Fruit fly (Drosophila melanogaster) whole organism, embryonic: ENCODE results near the gene esc.
A peak's percentile ranks its signal among the peaks of the same experiment; 100 is the strongest.

Experiments
- Ada2b ChIP-seq: fragments of 200-800 bp; sonication (Bioruptor generic); IDR thresholded peaks from 2 replicates; pipeline ENCODE4 v1.3.6; 2022; ENCODE audit warnings: missing biosample characterization, missing genetic modification characterization
- Asciz ChIP-seq: fragments of 200-800 bp; sonication (Bioruptor generic); optimal IDR thresholded peaks from 2 replicates; lab custom pipeline; 2017; ENCODE audit warnings: missing biosample characterization, mild to moderate bottlenecking, missing genetic modification characterization, missing genetic modification reagents
- Atf3 ChIP-seq: fragments of 200-800 bp; sonication (Bioruptor generic); optimal IDR thresholded peaks from 3 replicates; lab custom pipeline; 2016; ENCODE audit warnings: missing biosample characterization, missing genetic modification characterization
- CG10321 ChIP-seq: fragments of 200-800 bp; sonication (Bioruptor generic); IDR thresholded peaks from 2 replicates; pipeline ENCODE4 v1.3.6; 2022; ENCODE audit warnings: missing biosample characterization, missing genetic modification characterization
- CG10565 ChIP-seq: fragments of 200-800 bp; sonication (Bioruptor generic); optimal IDR thresholded peaks from 3 replicates; lab custom pipeline; 2016; ENCODE audit warnings: missing biosample characterization, mild to moderate bottlenecking, missing genetic modification characterization
- CG14710 ChIP-seq: fragments of 200-800 bp; sonication (Bioruptor generic); optimal IDR thresholded peaks from 3 replicates; lab custom pipeline; 2019; ENCODE audit warnings: missing biosample characterization, mild to moderate bottlenecking, missing genetic modification characterization, moderate library complexity
- CG16813 ChIP-seq: fragments of 200-800 bp; sonication (Bioruptor generic); IDR thresholded peaks from 3 replicates; pipeline ENCODE4 v1.3.6; 2022; ENCODE audit warnings: missing biosample characterization, missing genetic modification characterization; ENCODE audit not compliant: partially characterized antibody
- CG17359 ChIP-seq: fragments of 200-800 bp; sonication (Bioruptor generic); optimal IDR thresholded peaks from 3 replicates; lab custom pipeline; 2018; ENCODE audit warnings: missing biosample characterization, mild to moderate bottlenecking, missing genetic modification characterization, moderate library complexity
- CG2120 ChIP-seq: fragments of 200-800 bp; sonication (Bioruptor generic); optimal IDR thresholded peaks from 3 replicates; lab custom pipeline; 2016; ENCODE audit warnings: missing biosample characterization, missing genetic modification characterization
- CG2199 ChIP-seq: fragments of 200-800 bp; sonication (Bioruptor generic); IDR thresholded peaks from 3 replicates; pipeline ENCODE4 v1.3.6; 2022; ENCODE audit warnings: missing biosample characterization, missing genetic modification characterization
- CG2678 ChIP-seq: fragments of 200-800 bp; sonication (Bioruptor generic); optimal IDR thresholded peaks from 3 replicates; lab custom pipeline; 2019; ENCODE audit warnings: missing biosample characterization, mild to moderate bottlenecking, missing genetic modification characterization, moderate library complexity
- CG3995 ChIP-seq: fragments of 200-800 bp; sonication (Bioruptor generic); optimal IDR thresholded peaks from 3 replicates; lab custom pipeline; 2016; ENCODE audit warnings: missing biosample characterization, missing genetic modification characterization
- CG4360 ChIP-seq: fragments of 200-800 bp; sonication (Bioruptor generic); IDR thresholded peaks from 2 replicates; pipeline ENCODE4 v1.3.6; 2022; ENCODE audit warnings: missing biosample characterization, missing genetic modification characterization
- CG9797 ChIP-seq: fragments of 200-800 bp; sonication (Bioruptor generic); optimal IDR thresholded peaks from 3 replicates; lab custom pipeline; 2018; ENCODE audit warnings: missing biosample characterization, mild to moderate bottlenecking, missing genetic modification characterization
- CG9876 ChIP-seq: fragments of 200-800 bp; sonication (Bioruptor generic); optimal IDR thresholded peaks from 2 replicates; lab custom pipeline; 2016; ENCODE audit warnings: missing biosample characterization, missing genetic modification characterization
- CkIIα-i1 ChIP-seq: fragments of 200-800 bp; sonication (Bioruptor generic); IDR thresholded peaks from 2 replicates; pipeline ENCODE4 v1.3.6; 2022; ENCODE audit warnings: missing biosample characterization, missing genetic modification characterization
- Doc2 ChIP-seq: fragments of 200-800 bp; sonication (Bioruptor generic); IDR thresholded peaks from 2 replicates; pipeline ENCODE4 v1.3.6; 2022; ENCODE audit warnings: missing biosample characterization, missing genetic modification characterization
- Doc3 ChIP-seq: fragments of 200-800 bp; sonication (Bioruptor generic); IDR thresholded peaks from 3 replicates; pipeline ENCODE4 v1.3.6; 2022; ENCODE audit warnings: missing biosample characterization, missing genetic modification characterization; ENCODE audit not compliant: partially characterized antibody
- Elba2 ChIP-seq: fragments of 200-800 bp; sonication (Bioruptor generic); optimal IDR thresholded peaks from 3 replicates; lab custom pipeline; 2016; ENCODE audit warnings: missing biosample characterization, missing genetic modification characterization
- Ets97D ChIP-seq: fragments of 200-800 bp; sonication (Bioruptor generic); optimal IDR thresholded peaks from 3 replicates; lab custom pipeline; 2016; ENCODE audit warnings: missing biosample characterization, missing genetic modification characterization
- Fer3 ChIP-seq: fragments of 200-800 bp; sonication (Bioruptor generic); optimal IDR thresholded peaks from 2 replicates; lab custom pipeline; 2018; ENCODE audit warnings: missing biosample characterization, mild to moderate bottlenecking, missing genetic modification characterization, moderate library complexity
- Gsc ChIP-seq: fragments of 200-800 bp; sonication (Bioruptor generic); IDR thresholded peaks from 2 replicates; pipeline ENCODE4 v1.3.6; 2022; ENCODE audit warnings: missing biosample characterization, missing genetic modification characterization
- HLH54F ChIP-seq: fragments of 200-800 bp; sonication (Bioruptor generic); optimal IDR thresholded peaks from 3 replicates; lab custom pipeline; 2016; ENCODE audit warnings: missing biosample characterization, missing genetic modification characterization
- MBD-R2 ChIP-seq: fragments of 200-800 bp; sonication (Bioruptor generic); IDR thresholded peaks from 2 replicates; pipeline ENCODE4 v1.3.6; 2022; ENCODE audit warnings: missing biosample characterization, missing genetic modification characterization
- Max ChIP-seq: fragments of 200-800 bp; sonication (Bioruptor generic); optimal IDR thresholded peaks from 2 replicates; lab custom pipeline; 2016; ENCODE audit warnings: missing biosample characterization, mild to moderate bottlenecking, missing genetic modification characterization
- Oaz ChIP-seq: fragments of 200-800 bp; sonication (Bioruptor generic); IDR thresholded peaks from 2 replicates; pipeline ENCODE4 v1.3.6; 2022; ENCODE audit warnings: missing biosample characterization, missing genetic modification characterization
- Ptx1 ChIP-seq: fragments of 200-800 bp; sonication (Bioruptor generic); IDR thresholded peaks from 2 replicates; pipeline ENCODE4 v1.3.6; 2022; ENCODE audit warnings: missing biosample characterization, missing genetic modification characterization
- Xbp1 ChIP-seq: fragments of 200-800 bp; sonication (Bioruptor generic); optimal IDR thresholded peaks from 3 replicates; lab custom pipeline; 2016; ENCODE audit warnings: missing biosample characterization, mild to moderate bottlenecking, missing genetic modification characterization
- amos ChIP-seq: fragments of 200-800 bp; sonication (Bioruptor generic); IDR thresholded peaks from 2 replicates; pipeline ENCODE4 v1.3.6; 2022; ENCODE audit warnings: missing biosample characterization, missing genetic modification characterization; ENCODE audit not compliant: partially characterized antibody
- ase ChIP-seq: fragments of 200-800 bp; sonication (Bioruptor generic); IDR thresholded peaks from 3 replicates; pipeline ENCODE4 v1.3.6; 2022; ENCODE audit warnings: missing biosample characterization, missing genetic modification characterization
- bab2 ChIP-seq: fragments of 200-800 bp; sonication (Bioruptor generic); optimal IDR thresholded peaks from 2 replicates; lab custom pipeline; 2016; ENCODE audit warnings: missing biosample characterization, missing genetic modification characterization
- ci ChIP-seq: fragments of 200-800 bp; sonication (Bioruptor generic); IDR thresholded peaks from 3 replicates; pipeline ENCODE4 v1.3.6; 2022; ENCODE audit warnings: missing biosample characterization, missing genetic modification characterization
- dmrt11E ChIP-seq: fragments of 200-800 bp; sonication (Bioruptor generic); optimal IDR thresholded peaks from 3 replicates; lab custom pipeline; 2018; ENCODE audit warnings: missing biosample characterization, mild to moderate bottlenecking, missing genetic modification characterization, moderate library complexity
- dmrt99B ChIP-seq: fragments of 200-800 bp; sonication (Bioruptor generic); optimal IDR thresholded peaks from 2 replicates; lab custom pipeline; 2018; ENCODE audit warnings: missing biosample characterization, mild to moderate bottlenecking, missing genetic modification characterization, moderate library complexity
- exex ChIP-seq: fragments of 200-800 bp; sonication (Bioruptor generic); optimal IDR thresholded peaks from 4 replicates; lab custom pipeline; 2018; ENCODE audit warnings: missing biosample characterization, mild to moderate bottlenecking, missing genetic modification characterization, moderate library complexity
- fd64A ChIP-seq: fragments of 200-800 bp; sonication (Bioruptor generic); optimal IDR thresholded peaks from 3 replicates; lab custom pipeline; 2018; ENCODE audit warnings: missing biosample characterization, mild to moderate bottlenecking, missing genetic modification characterization
- gro ChIP-seq: fragments of 200-800 bp; sonication (Bioruptor generic); optimal IDR thresholded peaks from 2 replicates; lab custom pipeline; 2016; ENCODE audit warnings: missing biosample characterization, missing genetic modification characterization
- lab ChIP-seq: fragments of 200-800 bp; sonication (Bioruptor generic); optimal IDR thresholded peaks from 3 replicates; lab custom pipeline; 2017; ENCODE audit warnings: missing biosample characterization, missing genetic modification characterization, mild to moderate bottlenecking, moderate library complexity, missing genetic modification reagents
- otp ChIP-seq: fragments of 200-800 bp; sonication (Bioruptor generic); IDR thresholded peaks from 3 replicates; pipeline ENCODE4, ENCODE4 v1.3.6; 2022; ENCODE audit warnings: missing biosample characterization, missing genetic modification characterization
- phol ChIP-seq: fragments of 200-800 bp; sonication (Bioruptor generic); optimal IDR thresholded peaks from 3 replicates; lab custom pipeline; 2018; ENCODE audit warnings: missing biosample characterization, mild to moderate bottlenecking, missing genetic modification characterization, moderate library complexity
- prd ChIP-seq, 3 experiments: fragments of >200 bp in 2 of 3; fragments of 200-800 bp in 1 of 3; sonication (Bioruptor generic) in 1 of 3; optimal IDR thresholded peaks in 2 of 3; IDR thresholded peaks in 1 of 3; 2 replicates in 2 of 3; 3 replicates in 1 of 3; pipeline versions ENCODE4 v1.3.6 to Lab custom; 2017 to 2022; ENCODE audit warnings: missing biosample characterization in 1 of 3, missing genetic modification characterization in 1 of 3
- row ChIP-seq: fragments of 200-800 bp; sonication (Bioruptor generic); IDR thresholded peaks from 3 replicates; pipeline ENCODE4 v1.3.6; 2022; ENCODE audit warnings: missing biosample characterization, missing genetic modification characterization
- run ChIP-seq: fragments of 200-800 bp; sonication (Bioruptor generic); optimal IDR thresholded peaks from 3 replicates; lab custom pipeline; 2018; ENCODE audit warnings: missing biosample characterization, mild to moderate bottlenecking, missing genetic modification characterization
- slbo ChIP-seq: fragments of 200-800 bp; sonication (Bioruptor generic); IDR thresholded peaks from 2 replicates; pipeline ENCODE4 v1.3.6; 2022; ENCODE audit warnings: missing biosample characterization, missing genetic modification characterization
- sr ChIP-seq: fragments of 200-800 bp; sonication (Bioruptor generic); IDR thresholded peaks from 3 replicates; pipeline ENCODE4 v1.3.6; 2022; ENCODE audit warnings: missing biosample characterization, missing genetic modification characterization
- ssp ChIP-seq: fragments of 200-800 bp; sonication (Bioruptor generic); IDR thresholded peaks from 2 replicates; pipeline ENCODE4 v1.3.6; 2022; ENCODE audit warnings: missing biosample characterization, missing genetic modification characterization
- tup ChIP-seq: fragments of 200-800 bp; sonication (Bioruptor generic); optimal IDR thresholded peaks from 2 replicates; lab custom pipeline; 2016; ENCODE audit warnings: missing biosample characterization, mild to moderate bottlenecking, missing genetic modification characterization, moderate library complexity
- twi ChIP-seq: fragments of 200-800 bp; optimal IDR thresholded peaks from 2 replicates; lab custom pipeline; 2019; ENCODE audit warnings: missing biosample characterization, mild to moderate bottlenecking, missing genetic modification characterization, moderate library complexity

Gene esc

DNA sequence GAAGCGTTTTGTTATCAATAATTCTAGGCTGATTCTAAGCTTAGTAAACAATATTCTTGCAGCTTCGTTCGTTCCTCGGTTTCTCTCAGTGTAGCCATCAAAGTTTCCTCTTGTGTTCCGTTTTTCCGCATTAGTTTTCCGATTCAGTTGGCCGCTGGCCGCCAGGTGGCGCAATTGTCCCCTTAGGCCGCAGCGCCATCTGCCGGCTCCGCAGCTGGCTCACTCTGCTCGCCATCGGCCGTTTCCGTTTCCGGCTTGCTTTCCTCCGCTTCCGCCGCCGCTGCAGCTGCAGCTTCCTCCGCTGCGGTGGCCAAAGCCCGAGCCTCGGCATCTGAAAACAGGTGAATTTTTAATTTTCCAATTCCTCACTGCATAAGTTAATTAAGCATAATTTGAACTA is 12.8 kb downstream of the esc start (continued):
- peak; percentile 90 for TF ChIP-seq CG14710 (tag; lab: Kevin White, UChicago)
- peak; percentile 91 for TF ChIP-seq Elba2 (GFP tag; lab: Kevin White, UChicago)
- peak; percentile 92 for TF ChIP-seq ase (GFP tag; lab: Robert Waterston, UW)
- TF ChIP-seq otp = peak; percentile 98
- peak; percentile 99 for TF ChIP-seq Ets97D (GFP tag; lab: Kevin White, UChicago)
- TF ChIP-seq slbo = peak; percentile 82
- TF ChIP-seq amos = no peak
- peak; percentile 89 for TF ChIP-seq Fer3 (tag; lab: Kevin White, UChicago)
- TF ChIP-seq CG9797 (GFP tag; lab: Kevin White, UChicago) = peak; percentile 68
- TF ChIP-seq tup (GFP tag; lab: Kevin White, UChicago) = peak; percentile 74
- TF ChIP-seq CG9876 (GFP tag; lab: Kevin White, UChicago) = peak; percentile 95
- peak; percentile 93 for TF ChIP-seq dmrt11E
- peak; percentile 44 for TF ChIP-seq run (tag; lab: Kevin White, UChicago)
- TF ChIP-seq ci (GFP tag; lab: Robert Waterston, UW) = peak; percentile 99
- peak; percentile 76 for TF ChIP-seq HLH54F (GFP tag; lab: Kevin White, UChicago)
- peak; percentile 68 for TF ChIP-seq ssp (GFP tag; lab: Robert Waterston, UW)
- peak; percentile 39; the same call in 1 of the 3 replicates for TF ChIP-seq row
- TF ChIP-seq Atf3 = peak; percentile 92
- peak; percentile 74 for TF ChIP-seq CkIIα-i1 (GFP tag; lab: Robert Waterston, UW)
- peak; percentile 46 for TF ChIP-seq CG3995 (GFP tag; lab: Kevin White, UChicago)
- peak; percentile 81 for TF ChIP-seq CG2678 (tag; lab: Kevin White, UChicago)
- peak; percentile 79 for TF ChIP-seq Max (GFP tag; lab: Kevin White, UChicago)
- peak; percentile 50; the same call in 2 of the 3 replicates for TF ChIP-seq CG16813 (GFP tag; lab: Robert Waterston, UW)
- peak; percentile 98 for TF ChIP-seq lab (GFP tag; lab: Kevin White, UChicago)
- peak; percentile 79 for TF ChIP-seq Oaz (GFP tag; lab: Robert Waterston, UW)
- TF ChIP-seq Doc2 (GFP tag; lab: Robert Waterston, UW) = no peak
- TF ChIP-seq Ptx1 (GFP tag; lab: Robert Waterston, UW) = peak; percentile 77
- TF ChIP-seq fd64A (GFP tag; lab: Kevin White, UChicago) = peak; percentile 97
- TF ChIP-seq MBD-R2 (GFP tag; lab: Robert Waterston, UW) = peak; percentile 57; the same call in 1 of the 2 replicates
- peak; percentile 97 for TF ChIP-seq Asciz (GFP tag; lab: Kevin White, UChicago)
- TF ChIP-seq phol = peak; percentile 94
- peak; percentile 95; the same call in 2 of the 3 replicates for TF ChIP-seq sr (GFP tag; lab: Robert Waterston, UW)
- TF ChIP-seq Ada2b (GFP tag; lab: Robert Waterston, UW) = peak; percentile 89
- no peak for TF ChIP-seq prd (optimal IDR thresholded peaks at IDR 0.05; lab: Kevin White, UChicago)
- peak; percentile 89 for TF ChIP-seq prd (GFP tag; IDR thresholded peaks at IDR 0.05; lab: Robert Waterston, UW)
- TF ChIP-seq dmrt99B (tag; lab: Kevin White, UChicago) = peak; percentile 87
- peak; percentile 95 for TF ChIP-seq Xbp1
- TF ChIP-seq CG4360 (GFP tag; lab: Robert Waterston, UW) = peak; percentile 75
- peak; percentile 74 for TF ChIP-seq gro (GFP tag; lab: Kevin White, UChicago)
- peak; percentile 68 for TF ChIP-seq CG10321 (GFP tag; lab: Robert Waterston, UW)
- peak; percentile 30 for TF ChIP-seq exex (tag; lab: Kevin White, UChicago)
- TF ChIP-seq Doc3 (GFP tag; lab: Robert Waterston, UW) = no peak
- TF ChIP-seq CG2199 (GFP tag; lab: Robert Waterston, UW) = peak; percentile 98
- peak; percentile 94 for TF ChIP-seq CG17359
- no peak for TF ChIP-seq Gsc
- peak; percentile 43 for TF ChIP-seq CG2120 (GFP tag; lab: Kevin White, UChicago)
- peak; percentile 89 for TF ChIP-seq twi
- peak; percentile 79 for TF ChIP-seq CG10565 (GFP tag; lab: Kevin White, UChicago)
- TF ChIP-seq bab2 = peak; percentile 88
